Worm (Caenorhabditis elegans): Measurements from ENCODE around the gene F21C10.1.
A peak's percentile ranks its signal among the peaks of the same experiment; 100 is the strongest.

F21C10.1 gene

ce11 chrV:9090824-9091798 lies 41.0 kb upstream of the F21C10.1 start:
- TF ChIP-seq ceh-30 (tag; optimal IDR thresholded peaks at IDR 0.05): peak; percentile 35

DNA sequence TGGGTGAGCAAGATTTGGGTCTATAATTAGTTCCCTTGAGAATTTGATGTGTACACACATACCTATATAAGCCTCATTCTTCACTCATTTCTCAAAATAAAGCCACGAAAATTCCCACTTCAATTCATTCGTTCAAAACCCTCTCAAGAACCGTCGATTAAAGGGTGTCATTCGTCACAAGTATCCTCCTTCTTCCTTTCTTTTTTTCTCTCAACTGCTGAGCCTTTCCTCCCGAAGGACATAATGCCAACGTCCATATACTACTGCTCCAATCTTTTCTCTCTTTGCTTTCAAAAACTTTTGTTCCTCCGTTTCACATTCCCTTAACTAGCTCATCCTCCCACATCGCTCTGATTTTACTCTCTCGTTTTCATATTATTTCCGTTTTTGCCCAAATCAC lies 39.9 kb upstream of the F21C10.1 start, which contains the start of gene T27E4.1:
Gene T27E4.1 (plus strand): TSS at position 137 of the 400 bp plus-strand sequence.
- no peak for TF ChIP-seq dve-1 (tag; optimal IDR thresholded peaks at IDR 0.05)
- TF ChIP-seq F13H6.1 (tag; optimal IDR thresholded peaks at IDR 0.05): no peak
- TF ChIP-seq ceh-9 (tag; optimal IDR thresholded peaks at IDR 0.05): no peak
- no peak for TF ChIP-seq syd-9 (tag; optimal IDR thresholded peaks at IDR 0.05)
- TF ChIP-seq pqm-1 (tag; optimal IDR thresholded peaks at IDR 0.05): no peak
- TF ChIP-seq mec-3 (tag; optimal IDR thresholded peaks at IDR 0.05; ENCODE audit: borderline replicate concordance): no peak
- no peak for TF ChIP-seq ceh-30 (tag; optimal IDR thresholded peaks at IDR 0.05)
- TF ChIP-seq nhr-232 (tag; optimal IDR thresholded peaks at IDR 0.05): no peak
- TF ChIP-seq T23F11.4 (GFP tag; optimal IDR thresholded peaks at IDR 0.05): no peak
- no peak for TF ChIP-seq elt-2 (tag; optimal IDR thresholded peaks at IDR 0.05)

ce11 chrV:9094060-9094628 lies 38.0 kb upstream of the F21C10.1 start:
- no peak for TF ChIP-seq ceh-45 (GFP tag; IDR thresholded peaks at IDR 0.05)
- TF ChIP-seq pha-2 (tag; optimal IDR thresholded peaks at IDR 0.05): no peak
- no peak for TF ChIP-seq nhr-232 (tag; optimal IDR thresholded peaks at IDR 0.05)
- no peak for TF ChIP-seq ceh-30 (tag; optimal IDR thresholded peaks at IDR 0.05)
- no peak for TF ChIP-seq che-1 (tag; optimal IDR thresholded peaks at IDR 0.05)
- TF ChIP-seq ets-4 (tag; optimal IDR thresholded peaks at IDR 0.05): no peak
- TF ChIP-seq rnt-1 (tag; optimal IDR thresholded peaks at IDR 0.05): no peak
- TF ChIP-seq K02D7.2 (tag; optimal IDR thresholded peaks at IDR 0.05): no peak
- no peak for TF ChIP-seq mec-3 (tag; optimal IDR thresholded peaks at IDR 0.05; ENCODE audit: borderline replicate concordance)
- TF ChIP-seq fkh-6 (tag; optimal IDR thresholded peaks at IDR 0.05): no peak
- no peak for TF ChIP-seq tbx-2 (tag; optimal IDR thresholded peaks at IDR 0.05)
- TF ChIP-seq pax-1 (tag; optimal IDR thresholded peaks at IDR 0.05): no peak
- no peak for TF ChIP-seq ceh-24 (tag; optimal IDR thresholded peaks at IDR 0.05)
- TF ChIP-seq ama-1 (optimal IDR thresholded peaks at IDR 0.05): no peak
- TF ChIP-seq fax-1 (tag; optimal IDR thresholded peaks at IDR 0.05): no peak
- TF ChIP-seq nhr-11 (tag; optimal IDR thresholded peaks at IDR 0.05): no peak

ce11 chrV:9094976-9095375 lies 37.2 kb upstream of the F21C10.1 start:
- no peak for TF ChIP-seq unc-86 (tag; optimal IDR thresholded peaks at IDR 0.05)
- TF ChIP-seq hlh-15 (tag; optimal IDR thresholded peaks at IDR 0.05): no peak
- TF ChIP-seq C38D4.7 (GFP tag; optimal IDR thresholded peaks at IDR 0.05): no peak
- TF ChIP-seq che-1 (tag; optimal IDR thresholded peaks at IDR 0.05): no peak
- TF ChIP-seq ttx-3 (tag; optimal IDR thresholded peaks at IDR 0.05): no peak
- TF ChIP-seq T23F11.4 (GFP tag; optimal IDR thresholded peaks at IDR 0.05): no peak
- TF ChIP-seq unc-42 (tag; optimal IDR thresholded peaks at IDR 0.05): no peak
- TF ChIP-seq hlh-13 (GFP tag; optimal IDR thresholded peaks at IDR 0.05): no peak
- TF ChIP-seq hlh-6 (tag; optimal IDR thresholded peaks at IDR 0.05): no peak
- no peak for TF ChIP-seq ceh-2 (tag; optimal IDR thresholded peaks at IDR 0.05)

DNA sequence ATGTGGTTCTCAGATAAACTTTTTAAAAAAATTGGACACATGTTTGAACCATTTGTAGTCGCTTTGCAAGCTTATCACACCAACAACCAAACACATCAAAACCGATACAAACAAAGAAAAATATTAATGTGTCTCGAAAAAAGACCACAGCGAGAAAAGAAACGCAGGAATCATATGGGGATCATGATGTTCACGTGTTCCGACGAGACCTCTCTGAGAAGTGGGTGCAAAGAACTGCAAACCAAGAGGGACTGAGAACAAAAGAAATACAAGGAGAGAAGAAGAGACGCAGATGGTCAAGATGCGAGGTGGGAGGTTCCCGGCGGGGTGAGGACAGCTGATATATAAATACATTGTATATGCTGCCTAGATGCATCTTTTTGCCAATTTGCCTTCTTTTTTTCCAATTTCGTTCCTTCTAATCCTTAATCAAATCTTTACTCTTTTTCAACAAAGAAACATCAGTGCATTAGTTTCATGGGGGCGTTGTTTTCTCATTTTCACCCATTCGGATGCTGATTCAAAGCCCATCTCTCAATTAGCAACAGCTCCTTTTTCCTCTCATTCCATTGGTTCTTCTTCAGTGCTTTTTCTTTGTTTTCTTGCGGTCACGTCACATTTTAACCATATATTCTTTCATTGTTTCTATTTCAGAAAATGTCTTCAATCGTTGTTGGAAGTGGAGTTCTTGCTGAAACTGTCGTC lies 36.4 kb upstream of the F21C10.1 start, which contains the start of gene F21C10.10:
Gene F21C10.10 (plus strand): TSS at position 655 of the 705 bp plus-strand sequence.
- no peak for TF ChIP-seq ztf-16 (tag; optimal IDR thresholded peaks at IDR 0.05)
- peak; percentile 76 for TF ChIP-seq nfya-1 (tag; optimal IDR thresholded peaks at IDR 0.05)
- no peak for TF ChIP-seq C38D4.7 (GFP tag; optimal IDR thresholded peaks at IDR 0.05)
- TF ChIP-seq hlh-15 (tag; optimal IDR thresholded peaks at IDR 0.05): no peak
- no peak for TF ChIP-seq tbx-7 (tag; optimal IDR thresholded peaks at IDR 0.05)
- TF ChIP-seq zip-5 (tag; optimal IDR thresholded peaks at IDR 0.05): no peak
- TF ChIP-seq nhr-11 (tag; optimal IDR thresholded peaks at IDR 0.05): no peak
- TF ChIP-seq ceh-9 (tag; optimal IDR thresholded peaks at IDR 0.05): no peak
- no peak for TF ChIP-seq odd-2 (tag; optimal IDR thresholded peaks at IDR 0.05)
- no peak for TF ChIP-seq ceh-2 (tag; optimal IDR thresholded peaks at IDR 0.05)
- TF ChIP-seq ceh-22 (tag; optimal IDR thresholded peaks at IDR 0.05): no peak
- peak; percentile 40; the same call in 1 of the 2 replicates for TF ChIP-seq sox-2 (GFP tag; IDR thresholded peaks at IDR 0.05)
- no peak for TF ChIP-seq ets-4 (tag; optimal IDR thresholded peaks at IDR 0.05)
- no peak for TF ChIP-seq ceh-6 (GFP tag; optimal IDR thresholded peaks at IDR 0.05)
- no peak for TF ChIP-seq sox-4 (tag; optimal IDR thresholded peaks at IDR 0.05)
- TF ChIP-seq dmd-4 (tag; optimal IDR thresholded peaks at IDR 0.05; ENCODE audit: borderline replicate concordance): no peak
- TF ChIP-seq nhr-232 (tag; optimal IDR thresholded peaks at IDR 0.05): no peak
- TF ChIP-seq K02D7.2 (tag; optimal IDR thresholded peaks at IDR 0.05): no peak

Data from whole organism, late embryonic.